Fruit fly (Drosophila melanogaster) whole organism, embryonic: ENCODE data around the gene CG34245.

Experiments
- Adf1 ChIP-seq: fragments of 200-800 bp; sonication (Bioruptor generic); IDR thresholded peaks from 2 replicates; pipeline ENCODE4 v1.3.6; 2022; ENCODE audit warnings: missing biosample characterization, missing genetic modification characterization
- C15 ChIP-seq: fragments of 200-800 bp; sonication (Bioruptor generic); IDR thresholded peaks from 3 replicates; pipeline ENCODE4 v1.3.6; 2022; ENCODE audit warnings: missing biosample characterization, missing genetic modification characterization
- CG1024 ChIP-seq: fragments of 200-800 bp; sonication (Bioruptor generic); IDR thresholded peaks from 2 replicates; pipeline ENCODE4 v1.3.6; 2022; ENCODE audit warnings: missing biosample characterization, missing genetic modification characterization
- CG11504 ChIP-seq: fragments of 200-800 bp; sonication (Bioruptor generic); optimal IDR thresholded peaks from 3 replicates; lab custom pipeline; 2019; ENCODE audit warnings: missing biosample characterization, mild to moderate bottlenecking, missing genetic modification characterization, moderate library complexity
- CG11560 ChIP-seq: fragments of 200-800 bp; sonication (Bioruptor generic); IDR thresholded peaks from 3 replicates; pipeline ENCODE4 v1.3.6; 2022; ENCODE audit warnings: missing biosample characterization, missing genetic modification characterization
- CG11723 ChIP-seq: fragments of 200-800 bp; sonication (Bioruptor generic); optimal IDR thresholded peaks from 2 replicates; lab custom pipeline; 2017; ENCODE audit warnings: missing biosample characterization, mild to moderate bottlenecking, missing genetic modification characterization
- CG1233 ChIP-seq: fragments of 200-800 bp; sonication (Bioruptor generic); optimal IDR thresholded peaks from 4 replicates; lab custom pipeline; 2018; ENCODE audit warnings: missing biosample characterization, mild to moderate bottlenecking, missing genetic modification characterization
- CG12942 ChIP-seq: fragments of 200-800 bp; sonication (Bioruptor generic); optimal IDR thresholded peaks from 3 replicates; lab custom pipeline; 2016; ENCODE audit warnings: missing biosample characterization, missing genetic modification characterization
- CG15269 ChIP-seq: fragments of 200-800 bp; sonication (Bioruptor generic); optimal IDR thresholded peaks from 2 replicates; lab custom pipeline; 2018; ENCODE audit warnings: missing biosample characterization, mild to moderate bottlenecking, missing genetic modification characterization, moderate library complexity
- CG15479 ChIP-seq: fragments of 200-800 bp; sonication (Bioruptor generic); optimal IDR thresholded peaks from 3 replicates; lab custom pipeline; 2019; ENCODE audit warnings: missing biosample characterization, mild to moderate bottlenecking, missing genetic modification characterization, moderate library complexity
- CG15696 ChIP-seq: fragments of 200-800 bp; sonication (Bioruptor generic); optimal IDR thresholded peaks from 2 replicates; lab custom pipeline; 2019; ENCODE audit warnings: missing biosample characterization, mild to moderate bottlenecking, missing genetic modification characterization, moderate library complexity
- CG16813 ChIP-seq: fragments of 200-800 bp; sonication (Bioruptor generic); IDR thresholded peaks from 3 replicates; pipeline ENCODE4 v1.3.6; 2022; ENCODE audit warnings: missing biosample characterization, missing genetic modification characterization; ENCODE audit not compliant: partially characterized antibody
- CG18599 ChIP-seq: fragments of 200-800 bp; sonication (Bioruptor generic); optimal IDR thresholded peaks from 3 replicates; lab custom pipeline; 2017; ENCODE audit warnings: missing biosample characterization, missing genetic modification characterization, mild to moderate bottlenecking, moderate library complexity, missing genetic modification reagents
- CG18764 ChIP-seq: fragments of 200-800 bp; sonication (Bioruptor generic); optimal IDR thresholded peaks from 3 replicates; lab custom pipeline; 2016; ENCODE audit warnings: missing biosample characterization, missing genetic modification characterization
- CG2120 ChIP-seq: fragments of 200-800 bp; sonication (Bioruptor generic); optimal IDR thresholded peaks from 3 replicates; lab custom pipeline; 2016; ENCODE audit warnings: missing biosample characterization, missing genetic modification characterization
- CG30403 ChIP-seq: fragments of 200-800 bp; sonication (Bioruptor generic); optimal IDR thresholded peaks from 3 replicates; lab custom pipeline; 2016; ENCODE audit warnings: missing biosample characterization, missing genetic modification characterization
- CG32767 ChIP-seq: fragments of 200-800 bp; sonication (Bioruptor generic); IDR thresholded peaks from 2 replicates; pipeline ENCODE4 v1.3.6; 2022; ENCODE audit warnings: missing biosample characterization, missing genetic modification characterization
- CG5245 ChIP-seq: fragments of 200-800 bp; sonication (Bioruptor generic); optimal IDR thresholded peaks from 3 replicates; lab custom pipeline; 2016; ENCODE audit warnings: missing biosample characterization, missing genetic modification characterization
- CG6272 ChIP-seq: fragments of 200-800 bp; sonication (Bioruptor generic); IDR thresholded peaks from 2 replicates; pipeline ENCODE4 v1.3.6; 2022; ENCODE audit warnings: missing biosample characterization, missing genetic modification characterization
- CG6813 ChIP-seq: fragments of 200-800 bp; sonication (Bioruptor generic); optimal IDR thresholded peaks from 2 replicates; lab custom pipeline; 2017; ENCODE audit warnings: missing biosample characterization, missing genetic modification characterization, mild to moderate bottlenecking, moderate library complexity, missing genetic modification reagents
- CG7987 ChIP-seq: fragments of 200-800 bp; sonication (Bioruptor generic); optimal IDR thresholded peaks from 2 replicates; lab custom pipeline; 2018; ENCODE audit warnings: missing biosample characterization, mild to moderate bottlenecking, missing genetic modification characterization, moderate library complexity
- CG9797 ChIP-seq: fragments of 200-800 bp; sonication (Bioruptor generic); optimal IDR thresholded peaks from 3 replicates; lab custom pipeline; 2018; ENCODE audit warnings: missing biosample characterization, mild to moderate bottlenecking, missing genetic modification characterization
- CG9876 ChIP-seq: fragments of 200-800 bp; sonication (Bioruptor generic); optimal IDR thresholded peaks from 2 replicates; lab custom pipeline; 2016; ENCODE audit warnings: missing biosample characterization, missing genetic modification characterization
- CTCF ChIP-seq: fragments of 200-800 bp; sonication (Bioruptor generic); optimal IDR thresholded peaks from 2 replicates; lab custom pipeline; 2017; ENCODE audit warnings: missing biosample characterization, mild to moderate bottlenecking, missing genetic modification characterization, moderate library complexity
- Dip2 ChIP-seq: fragments of 200-800 bp; sonication (Bioruptor generic); IDR thresholded peaks from 2 replicates; pipeline ENCODE4 v1.3.6; 2022; ENCODE audit warnings: missing biosample characterization, missing genetic modification characterization
- Fer1 ChIP-seq: fragments of 200-800 bp; sonication (Bioruptor generic); optimal IDR thresholded peaks from 2 replicates; lab custom pipeline; 2017; ENCODE audit warnings: missing biosample characterization, mild to moderate bottlenecking, missing genetic modification characterization
- Fer3 ChIP-seq: fragments of 200-800 bp; sonication (Bioruptor generic); optimal IDR thresholded peaks from 2 replicates; lab custom pipeline; 2018; ENCODE audit warnings: missing biosample characterization, mild to moderate bottlenecking, missing genetic modification characterization, moderate library complexity
- HLH4C ChIP-seq: fragments of 200-800 bp; sonication (Bioruptor generic); IDR thresholded peaks from 3 replicates; pipeline ENCODE4 v1.3.6; 2022; ENCODE audit warnings: missing biosample characterization, missing genetic modification characterization; ENCODE audit not compliant: partially characterized antibody
- Hmx ChIP-seq: fragments of 200-800 bp; sonication (Bioruptor generic); optimal IDR thresholded peaks from 2 replicates; lab custom pipeline; 2016; ENCODE audit warnings: missing biosample characterization, missing genetic modification characterization
- Jarid2 ChIP-seq: fragments of 200-800 bp; sonication (Bioruptor generic); optimal IDR thresholded peaks from 3 replicates; lab custom pipeline; 2017; ENCODE audit warnings: mild to moderate bottlenecking, missing biosample characterization, missing genetic modification reagents, missing genetic modification characterization
- PHDP ChIP-seq: fragments of 200-800 bp; sonication (Bioruptor generic); optimal IDR thresholded peaks from 3 replicates; lab custom pipeline; 2018; ENCODE audit warnings: missing biosample characterization, mild to moderate bottlenecking, missing genetic modification characterization, moderate library complexity
- abd-A ChIP-seq: fragments of 200-800 bp; sonication (Bioruptor generic); optimal IDR thresholded peaks from 3 replicates; lab custom pipeline; 2019; ENCODE audit warnings: missing biosample characterization, mild to moderate bottlenecking, missing genetic modification characterization, moderate library complexity
- bigmax ChIP-seq: fragments of 200-800 bp; sonication (Bioruptor generic); optimal IDR thresholded peaks from 2 replicates; lab custom pipeline; 2018; ENCODE audit warnings: missing biosample characterization, mild to moderate bottlenecking, missing genetic modification characterization
- caup ChIP-seq: fragments of 200-800 bp; sonication (Bioruptor generic); optimal IDR thresholded peaks from 3 replicates; lab custom pipeline; 2017; ENCODE audit warnings: missing biosample characterization, mild to moderate bottlenecking, missing genetic modification characterization, moderate library complexity; ENCODE audit not compliant: severe bottlenecking
- dimm ChIP-seq: fragments of 200-800 bp; sonication (Bioruptor generic); IDR thresholded peaks from 2 replicates; pipeline ENCODE4 v1.3.6; 2022; ENCODE audit warnings: missing biosample characterization, missing genetic modification characterization
- fru ChIP-seq: fragments of >200 bp; optimal IDR thresholded peaks from 2 replicates; lab custom pipeline; 2017
- gcm ChIP-seq: fragments of 200-800 bp; sonication (Bioruptor generic); optimal IDR thresholded peaks from 2 replicates; lab custom pipeline; 2019; ENCODE audit warnings: missing biosample characterization, mild to moderate bottlenecking, missing genetic modification characterization, moderate library complexity
- gcm2 ChIP-seq: fragments of 200-800 bp; sonication (Bioruptor generic); optimal IDR thresholded peaks from 2 replicates; lab custom pipeline; 2016; ENCODE audit warnings: missing biosample characterization, missing genetic modification characterization
- gsb-n ChIP-seq: fragments of 200-800 bp; sonication (Bioruptor generic); optimal IDR thresholded peaks from 3 replicates; lab custom pipeline; 2018; ENCODE audit warnings: missing biosample characterization, mild to moderate bottlenecking, missing genetic modification characterization
- hkb ChIP-seq, 2 experiments: fragments of 200-800 bp in 1 of 2; fragments of >200 bp in 1 of 2; sonication (Bioruptor generic) in 1 of 2; IDR thresholded peaks in 1 of 2; optimal IDR thresholded peaks in 1 of 2; 2 replicates each; pipeline versions ENCODE4 v1.3.6 to Lab custom; 2017 to 2022; ENCODE audit warnings: missing biosample characterization in 1 of 2, missing genetic modification characterization in 1 of 2
- hth ChIP-seq: fragments of >200 bp; optimal IDR thresholded peaks from 2 replicates; lab custom pipeline; 2017; ENCODE audit warnings: inconsistent platforms
- nmo ChIP-seq: fragments of 200-800 bp; sonication (Bioruptor generic); optimal IDR thresholded peaks from 2 replicates; lab custom pipeline; 2018; ENCODE audit warnings: missing biosample characterization, mild to moderate bottlenecking, missing genetic modification characterization, moderate library complexity
- odd ChIP-seq: fragments of 200-800 bp; sonication (Bioruptor generic); optimal IDR thresholded peaks from 2 replicates; lab custom pipeline; 2017; ENCODE audit warnings: missing biosample characterization, mild to moderate bottlenecking, missing genetic modification characterization
- sisA ChIP-seq: fragments of 200-800 bp; sonication (Bioruptor generic); IDR thresholded peaks from 2 replicates; pipeline ENCODE4 v1.3.6; 2022; ENCODE audit warnings: missing biosample characterization, missing genetic modification characterization
- sna ChIP-seq: fragments of 200-800 bp; sonication (Bioruptor generic); IDR thresholded peaks from 2 replicates; pipeline ENCODE4 v1.3.6; 2022; ENCODE audit warnings: missing biosample characterization, missing genetic modification characterization; ENCODE audit not compliant: partially characterized antibody
- trem ChIP-seq: fragments of 200-800 bp; optimal IDR thresholded peaks from 3 replicates; lab custom pipeline; 2019; ENCODE audit warnings: missing biosample characterization, mild to moderate bottlenecking, missing genetic modification characterization, moderate library complexity
- unc-4 ChIP-seq: fragments of 200-800 bp; sonication (Bioruptor generic); IDR thresholded peaks from 2 replicates; pipeline ENCODE4 v1.3.6; 2022; ENCODE audit warnings: missing biosample characterization, missing genetic modification characterization; ENCODE audit not compliant: partially characterized antibody
- zf30C ChIP-seq: fragments of 200-800 bp; sonication (Bioruptor generic); optimal IDR thresholded peaks from 3 replicates; lab custom pipeline; 2018; ENCODE audit warnings: missing biosample characterization, mild to moderate bottlenecking, missing genetic modification characterization

CG34245 gene

DNA sequence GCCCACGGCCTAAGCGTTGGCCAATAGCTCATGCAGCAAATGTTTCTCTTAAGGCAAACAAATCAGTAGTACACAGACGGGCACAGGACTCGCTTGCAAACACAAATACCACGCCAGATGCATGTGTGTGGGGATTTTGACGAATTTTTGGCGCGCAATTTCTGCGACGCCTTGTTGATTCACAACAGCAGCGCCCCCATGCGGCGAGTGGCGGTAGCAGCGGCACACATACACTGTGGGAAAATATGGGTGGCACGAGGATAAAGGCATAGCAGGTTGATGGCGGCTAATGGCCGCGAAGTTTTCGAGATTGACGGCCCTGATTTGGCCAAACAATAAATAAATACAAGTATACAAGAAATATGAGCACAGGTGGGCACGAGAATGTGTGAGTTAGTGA is 31.4 kb upstream of the CG34245 start (continued):
- TF ChIP-seq sna (GFP tag; lab: Robert Waterston, UW) (no peak), zf30C (peak; percentile 42), CG1024 (no peak), bigmax (no peak), CG18764 (GFP tag; lab: Kevin White, UChicago) (no peak), sisA (no peak), Hmx (GFP tag; lab: Kevin White, UChicago) (no peak), CG9797 (GFP tag; lab: Kevin White, UChicago) (no peak)

DNA sequence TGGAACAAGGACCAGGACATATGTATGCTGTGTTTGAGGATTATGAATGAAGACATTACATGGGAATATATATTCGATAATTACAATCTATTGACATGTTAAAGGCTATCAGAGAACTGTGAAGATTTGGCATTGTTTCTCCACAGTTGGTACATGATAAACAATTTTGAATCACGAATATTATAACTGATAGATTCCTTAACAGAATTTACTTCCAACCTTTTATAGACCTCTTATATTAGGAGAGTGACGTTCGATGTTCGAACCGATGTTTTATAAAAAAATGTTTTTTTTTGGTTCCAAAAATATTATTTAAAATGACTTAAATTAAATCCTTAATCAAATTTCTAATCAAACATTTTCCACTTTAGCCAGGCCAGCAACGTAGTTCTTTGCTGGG is 9.3 kb upstream of the CG34245 start, which contains the start of gene DCX-EMAP:
Gene DCX-EMAP, plus strand, starts transcription at position 301 of the 400 bp plus-strand sequence.
- no peak for TF ChIP-seq dimm (GFP tag; lab: Robert Waterston, UW)
- no peak for TF ChIP-seq CG32767 (GFP tag; lab: Robert Waterston, UW)
- TF ChIP-seq trem (tag; lab: Kevin White, UChicago), result no peak
- no peak for TF ChIP-seq HLH4C
- no peak for TF ChIP-seq CG11723 (GFP tag; lab: Kevin White, UChicago)
- no peak for TF ChIP-seq C15 (GFP tag; lab: Robert Waterston, UW)
- TF ChIP-seq Adf1 (GFP tag; lab: Robert Waterston, UW), result no peak
- no peak for TF ChIP-seq CG15696
- TF ChIP-seq CG9876 (GFP tag; lab: Kevin White, UChicago), result no peak
- no peak for TF ChIP-seq Dip2 (GFP tag; lab: Robert Waterston, UW)
- TF ChIP-seq gsb-n (tag; lab: Kevin White, UChicago), result no peak
- TF ChIP-seq CG12942 (GFP tag; lab: Kevin White, UChicago), result no peak
- no peak for TF ChIP-seq CG16813 (GFP tag; lab: Robert Waterston, UW)
- TF ChIP-seq gcm, result no peak
- TF ChIP-seq fru (lab: Kevin White, UChicago), result no peak
- TF ChIP-seq CG15479 (GFP tag; lab: Kevin White, UChicago), result no peak

DNA sequence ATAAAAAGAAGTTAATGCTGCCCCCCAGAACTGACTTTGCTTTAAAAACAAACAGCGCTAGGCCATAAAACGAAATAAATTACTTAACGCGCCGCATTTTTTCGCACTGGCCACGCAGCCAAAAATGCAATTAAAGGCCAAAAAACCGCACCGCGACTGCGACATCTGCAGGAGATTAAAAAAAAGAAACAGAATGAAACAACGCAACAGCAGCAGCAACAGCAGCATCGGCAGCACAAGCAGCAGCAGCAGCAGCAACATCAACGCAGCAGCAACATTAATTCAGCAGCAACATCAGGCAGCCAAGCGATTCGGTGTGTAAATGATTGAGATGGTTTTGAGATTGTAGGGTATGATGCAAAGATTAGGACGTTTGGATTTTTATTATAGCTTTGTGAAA is 18.6 kb downstream of the CG34245 start:
- TF ChIP-seq hkb (optimal IDR thresholded peaks at IDR 0.05; lab: Kevin White, UChicago) (no peak), hkb (GFP tag; IDR thresholded peaks at IDR 0.05; lab: Robert Waterston, UW) (no peak), abd-A (no peak), CG7987 (GFP tag; lab: Kevin White, UChicago) (no peak), unc-4 (no peak), Jarid2 (GFP tag; lab: Kevin White, UChicago) (no peak), CG6813 (GFP tag; lab: Kevin White, UChicago) (no peak), gcm2 (GFP tag; lab: Kevin White, UChicago) (no peak), CG11560 (no peak)

dm6 chr3L:14847415-14847814 is 46.8 kb downstream of the CG34245 start:
- no peak for TF ChIP-seq hth
- TF ChIP-seq CG32767 (GFP tag; lab: Robert Waterston, UW), result no peak
- peak; percentile 36 for TF ChIP-seq PHDP (tag; lab: Kevin White, UChicago)
- no peak for TF ChIP-seq CG6272 (GFP tag; lab: Robert Waterston, UW)
- TF ChIP-seq bigmax, result no peak
- peak; percentile 42 for TF ChIP-seq CG30403
- peak; percentile 51 for TF ChIP-seq Fer1 (GFP tag; lab: Kevin White, UChicago)
- peak; percentile 65 for TF ChIP-seq CG18599 (GFP tag; lab: Kevin White, UChicago)
- peak; percentile 52 for TF ChIP-seq CG15269 (tag; lab: Kevin White, UChicago)
- TF ChIP-seq caup (GFP tag; lab: Kevin White, UChicago), result peak; percentile 14
- TF ChIP-seq dimm (GFP tag; lab: Robert Waterston, UW), result no peak
- TF ChIP-seq Fer3, result peak; percentile 6
- TF ChIP-seq odd (GFP tag; lab: Kevin White, UChicago), result peak; percentile 9
- TF ChIP-seq CG7987 (GFP tag; lab: Kevin White, UChicago), result no peak
- TF ChIP-seq nmo (GFP tag; lab: Kevin White, UChicago), result peak; percentile 23
- no peak for TF ChIP-seq CG5245 (GFP tag; lab: Kevin White, UChicago)
- TF ChIP-seq CG2120 (GFP tag; lab: Kevin White, UChicago), result peak; percentile 26
- TF ChIP-seq CG1233, result no peak
- peak; percentile 70 for TF ChIP-seq CG11504 (tag; lab: Kevin White, UChicago)
- no peak for TF ChIP-seq CTCF (GFP tag; lab: Kevin White, UChicago)
